Worm (Caenorhabditis elegans) whole organism, mixed stage, embryonic: ENCODE data around the gene Y57G7A.2.
A peak's percentile ranks its signal among the peaks of the same experiment; 100 is the strongest.

Experiments used
- M03D4.4 ChIP-seq: sonication (generic microtip); optimal IDR thresholded peaks from 2 replicates; lab custom pipeline; 2017; ENCODE audit warnings: mild to moderate bottlenecking, missing genetic modification characterization, missing compliant biosample characterization
- bed-3 ChIP-seq: fragments of 200-800 bp; sonication (Bioruptor generic); optimal IDR thresholded peaks from 3 replicates; lab custom pipeline; 2018; ENCODE audit warnings: mild to moderate bottlenecking, missing genetic modification characterization, moderate library complexity, missing compliant biosample characterization
- blmp-1 ChIP-seq: fragments of 150-350 bp; optimal IDR thresholded peaks from 2 replicates; lab custom pipeline; 2014; ENCODE audit warnings: missing biosample characterization, missing genetic modification characterization
- ceh-39 ChIP-seq: fragments of 150-350 bp; optimal IDR thresholded peaks from 2 replicates; lab custom pipeline; 2014; ENCODE audit warnings: missing biosample characterization, missing genetic modification characterization
- ceh-43 ChIP-seq: fragments of 200-800 bp; sonication (Bioruptor generic); optimal IDR thresholded peaks from 2 replicates; lab custom pipeline; 2018; ENCODE audit warnings: mild to moderate bottlenecking, missing genetic modification characterization, moderate library complexity, missing compliant biosample characterization
- ces-1 ChIP-seq: fragments of 150-350 bp; optimal IDR thresholded peaks from 2 replicates; lab custom pipeline; 2014; ENCODE audit warnings: missing biosample characterization, missing genetic modification reagents, missing genetic modification characterization
- cnd-1 ChIP-seq: fragments of 200-800 bp; sonication (Bioruptor generic); optimal IDR thresholded peaks from 2 replicates; lab custom pipeline; 2018; ENCODE audit warnings: mild to moderate bottlenecking, missing genetic modification characterization, missing compliant biosample characterization
- drap-1 ChIP-seq: fragments of 200-800 bp; sonication (Bioruptor generic); optimal IDR thresholded peaks from 3 replicates; lab custom pipeline; 2018; ENCODE audit warnings: mild to moderate bottlenecking, missing genetic modification characterization, missing compliant biosample characterization
- elt-1 ChIP-seq: sonication (generic microtip); optimal IDR thresholded peaks from 2 replicates; lab custom pipeline; 2017; ENCODE audit warnings: missing genetic modification characterization, mild to moderate bottlenecking, missing compliant biosample characterization, antibody characterized with exemption, moderate library complexity, borderline replicate concordance; ENCODE audit not compliant: insufficient read depth
- elt-3 ChIP-seq: fragments of 150-350 bp; optimal IDR thresholded peaks from 2 replicates; lab custom pipeline; 2014; ENCODE audit warnings: missing biosample characterization, missing genetic modification characterization
- ham-2 ChIP-seq: fragments of 200-800 bp; sonication (Bioruptor generic); optimal IDR thresholded peaks from 2 replicates; lab custom pipeline; 2018; ENCODE audit warnings: mild to moderate bottlenecking, missing genetic modification characterization, missing compliant biosample characterization
- hlh-1 ChIP-seq: fragments of 150-350 bp; optimal IDR thresholded peaks from 2 replicates; lab custom pipeline; 2014; ENCODE audit warnings: missing biosample characterization, missing genetic modification reagents, missing genetic modification characterization
- lin-13 ChIP-seq: fragments of 150-350 bp; optimal IDR thresholded peaks from 2 replicates; lab custom pipeline; 2014; ENCODE audit warnings: missing biosample characterization, missing genetic modification characterization
- lin-32 ChIP-seq: fragments of 200-800 bp; sonication (Bioruptor generic); optimal IDR thresholded peaks from 2 replicates; lab custom pipeline; 2018; ENCODE audit warnings: mild to moderate bottlenecking, missing genetic modification characterization, missing compliant biosample characterization
- lsy-2 ChIP-seq: fragments of 150-350 bp; optimal IDR thresholded peaks from 2 replicates; lab custom pipeline; 2014; ENCODE audit warnings: missing biosample characterization, missing genetic modification characterization
- mab-5 ChIP-seq: fragments of 150-350 bp; optimal IDR thresholded peaks from 2 replicates; lab custom pipeline; 2014; ENCODE audit warnings: missing biosample characterization, missing genetic modification characterization
- mep-1 ChIP-seq: fragments of 150-350 bp; optimal IDR thresholded peaks from 2 replicates; lab custom pipeline; 2017; ENCODE audit warnings: missing biosample characterization, missing genetic modification reagents, missing genetic modification characterization, inconsistent platforms
- mls-2 ChIP-seq: sonication (generic microtip); optimal IDR thresholded peaks from 2 replicates; lab custom pipeline; 2016; ENCODE audit warnings: mild to moderate bottlenecking, missing genetic modification characterization, moderate library complexity, missing compliant biosample characterization
- nhr-12 ChIP-seq: fragments of 150-350 bp; optimal IDR thresholded peaks from 2 replicates; lab custom pipeline; 2014; ENCODE audit warnings: missing biosample characterization, missing genetic modification characterization
- nhr-237 ChIP-seq: fragments of 150-350 bp; optimal IDR thresholded peaks from 2 replicates; lab custom pipeline; 2014; ENCODE audit warnings: missing biosample characterization, missing genetic modification characterization
- nhr-28 ChIP-seq: fragments of 150-350 bp; optimal IDR thresholded peaks from 2 replicates; lab custom pipeline; 2014; ENCODE audit warnings: missing biosample characterization, missing genetic modification characterization
- nhr-76 ChIP-seq: sonication (generic microtip); optimal IDR thresholded peaks from 2 replicates; lab custom pipeline; 2017; ENCODE audit warnings: missing biosample characterization, missing genetic modification characterization
- pha-4 ChIP-seq: fragments of 150-350 bp; optimal IDR thresholded peaks from 2 replicates; lab custom pipeline; 2018; ENCODE audit warnings: missing biosample characterization, missing genetic modification reagents, missing genetic modification characterization
- sem-2 ChIP-seq: fragments of 200-800 bp; sonication (Bioruptor generic); optimal IDR thresholded peaks from 2 replicates; lab custom pipeline; 2018; ENCODE audit warnings: mild to moderate bottlenecking, missing genetic modification characterization, missing compliant biosample characterization
- snpc-4 ChIP-seq: fragments of 150-350 bp; optimal IDR thresholded peaks from 2 replicates; lab custom pipeline; 2014; ENCODE audit warnings: missing biosample characterization, missing genetic modification characterization
- sptf-1 ChIP-seq: sonication (generic microtip); optimal IDR thresholded peaks from 2 replicates; lab custom pipeline; 2017; ENCODE audit warnings: mild to moderate bottlenecking, missing genetic modification characterization, moderate library complexity, missing compliant biosample characterization
- tbx-8 ChIP-seq: fragments of 200-800 bp; sonication (Bioruptor generic); optimal IDR thresholded peaks from 2 replicates; lab custom pipeline; 2018; ENCODE audit warnings: mild to moderate bottlenecking, missing genetic modification characterization, moderate library complexity, missing compliant biosample characterization
- unc-120 ChIP-seq: sonication (generic microtip); optimal IDR thresholded peaks from 2 replicates; lab custom pipeline; 2017; ENCODE audit warnings: missing genetic modification characterization, missing compliant biosample characterization; ENCODE audit not compliant: poor library complexity, severe bottlenecking
- unc-39 ChIP-seq: fragments of 150-350 bp; optimal IDR thresholded peaks from 2 replicates; lab custom pipeline; 2014; ENCODE audit warnings: missing biosample characterization, missing genetic modification characterization
- zip-8 ChIP-seq: fragments of 150-350 bp; optimal IDR thresholded peaks from 2 replicates; lab custom pipeline; 2014; ENCODE audit warnings: missing biosample characterization, missing genetic modification characterization
- ztf-11 ChIP-seq: fragments of 150-350 bp; optimal IDR thresholded peaks from 2 replicates; lab custom pipeline; 2014; ENCODE audit warnings: missing biosample characterization, missing genetic modification characterization

The Y57G7A.2 gene

DNA sequence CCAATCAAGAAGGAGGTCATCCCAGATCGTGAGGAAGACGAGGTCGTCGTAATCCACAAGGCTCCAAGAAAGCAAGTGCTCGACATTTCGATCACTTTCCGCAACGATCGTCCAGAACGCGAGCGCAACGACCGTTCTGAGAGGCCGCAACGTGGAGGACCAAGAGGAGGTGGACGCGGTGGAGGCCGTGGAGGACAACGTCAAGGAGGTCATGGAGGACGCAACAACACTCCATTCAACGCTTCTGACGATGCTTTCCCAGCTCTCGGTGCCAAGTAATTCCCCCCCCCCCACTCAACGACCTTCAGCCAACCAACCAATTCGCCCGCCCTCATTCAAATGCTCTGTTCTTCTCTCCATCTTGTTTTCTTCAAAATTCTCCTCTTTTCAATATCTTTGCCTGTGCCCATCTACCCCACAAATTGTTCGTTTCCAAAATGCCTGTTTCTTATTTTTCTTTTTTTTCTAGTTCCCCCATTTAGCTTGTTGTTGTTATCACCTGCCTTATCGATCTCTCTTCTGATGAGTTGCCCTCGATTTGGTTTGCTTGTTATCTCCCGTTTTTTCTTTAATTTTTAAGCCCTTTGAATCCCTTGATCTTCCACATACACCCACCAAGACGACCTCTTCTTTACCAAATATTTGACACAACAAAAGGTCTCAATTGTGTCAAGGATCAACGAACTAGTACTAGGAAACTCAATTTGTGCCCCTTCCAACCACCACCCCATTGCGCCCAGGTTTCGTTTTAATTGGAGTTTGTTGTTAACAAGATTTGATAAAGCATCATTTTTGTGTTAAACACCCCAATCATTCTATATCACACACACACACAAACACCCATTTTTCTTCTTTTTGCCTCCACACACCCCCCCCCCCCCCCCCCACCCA is 26.7 kb downstream of the Y57G7A.2 start:
- TF ChIP-seq ham-2 (GFP tag; lab: Kevin White, UChicago) (no peak), lin-32 (GFP tag; lab: Kevin White, UChicago) (no peak), mep-1 (no peak), ceh-43 (GFP tag; lab: Kevin White, UChicago) (no peak), ces-1 (no peak), elt-3 (tag; lab: Kevin White, UChicago) (no peak), nhr-12 (tag; lab: Kevin White, UChicago) (no peak), mab-5 (no peak), nhr-28 (no peak)

- TF ChIP-seq ces-1 = peak; percentile 97
- TF ChIP-seq mls-2 (tag; lab: Kevin White, UChicago) = peak; percentile 58
- no peak for TF ChIP-seq sem-2 (GFP tag; lab: Kevin White, UChicago)
- peak; percentile 13 for TF ChIP-seq drap-1
- peak; percentile 20 for TF ChIP-seq lsy-2
- TF ChIP-seq lin-32 (GFP tag; lab: Kevin White, UChicago) = no peak
Observed at ce11 chrII:1323190-1323651, 27.3 kb downstream of the Y57G7A.2 start.

DNA sequence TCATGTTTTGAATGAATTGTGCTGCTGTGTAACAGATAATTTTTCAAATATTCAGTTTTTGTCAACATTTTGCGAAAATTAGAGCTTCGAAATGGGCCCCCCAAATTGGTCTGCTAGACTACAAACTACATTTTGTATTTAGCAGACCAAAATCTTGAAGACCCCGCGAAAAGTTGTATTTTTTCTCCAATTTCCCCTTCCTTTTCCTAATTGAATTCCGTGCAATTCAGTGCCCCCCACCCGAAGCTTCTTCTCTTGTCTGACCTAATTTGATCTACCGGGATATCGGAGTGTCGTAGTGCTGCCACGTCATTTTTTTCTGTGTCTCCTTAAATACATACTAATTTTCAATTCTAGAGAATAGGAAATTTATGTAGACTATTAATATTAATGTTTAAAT is 28.1 kb downstream of the Y57G7A.2 start:
- TF ChIP-seq ces-1 (peak; percentile 75), bed-3 (no peak)

- TF ChIP-seq M03D4.4 (tag; lab: Kevin White, UChicago) (no peak), mls-2 (tag; lab: Kevin White, UChicago) (no peak), elt-3 (tag; lab: Kevin White, UChicago) (no peak), cnd-1 (tag; lab: Kevin White, UChicago) (no peak), ceh-43 (GFP tag; lab: Kevin White, UChicago) (no peak), drap-1 (no peak), mab-5 (no peak), nhr-76 (tag; lab: Kevin White, UChicago) (no peak), unc-120 (no peak), snpc-4 (tag; lab: Kevin White, UChicago) (no peak), sem-2 (GFP tag; lab: Kevin White, UChicago) (no peak), pha-4 (tag; lab: Kevin White, UChicago) (no peak)
Observed at ce11 chrII:1325604-1326003, 29.7 kb downstream of the Y57G7A.2 start.

DNA sequence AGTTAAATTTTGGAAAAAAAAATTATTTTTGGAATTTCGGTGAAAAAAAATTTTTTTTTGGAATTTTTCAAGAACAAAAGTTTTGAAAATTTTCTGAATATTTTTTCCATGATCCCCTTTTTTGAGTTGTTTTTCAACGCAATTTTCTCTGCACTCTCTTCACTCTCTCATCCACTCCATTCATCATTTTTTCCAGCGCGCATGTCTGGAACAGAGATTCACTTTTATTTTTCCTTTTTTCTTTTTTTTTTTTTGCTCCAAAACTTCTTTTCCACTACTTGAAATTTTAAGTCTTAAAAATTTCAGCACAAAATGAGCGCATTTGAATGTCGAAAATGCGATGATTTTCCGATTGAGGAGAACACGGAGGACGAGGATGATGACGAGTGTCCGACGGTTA is 30.8 kb downstream of the Y57G7A.2 start, which contains the start of gene jip-1:
TSS of gene jip-1 (plus strand) at position 301 of the 400 bp plus-strand sequence.
- TF ChIP-seq unc-39 (tag; lab: Kevin White, UChicago) (no peak), nhr-237 (no peak), elt-1 (tag; lab: Kevin White, UChicago) (no peak), lin-32 (GFP tag; lab: Kevin White, UChicago) (no peak), lin-13 (tag; lab: Kevin White, UChicago) (no peak), mab-5 (no peak), tbx-8 (GFP tag; lab: Kevin White, UChicago) (no peak)

ce11 chrII:1329887-1330286 is 34.0 kb downstream of the Y57G7A.2 start:
- no peak for TF ChIP-seq tbx-8 (GFP tag; lab: Kevin White, UChicago)

ce11 chrII:1338196-1338595 is 42.3 kb downstream of the Y57G7A.2 start:
- TF ChIP-seq cnd-1 (tag; lab: Kevin White, UChicago) = no peak
- TF ChIP-seq ceh-39 (tag; lab: Kevin White, UChicago) = no peak
- TF ChIP-seq unc-120 = no peak
- TF ChIP-seq ham-2 (GFP tag; lab: Kevin White, UChicago) = no peak
- no peak for TF ChIP-seq elt-1 (tag; lab: Kevin White, UChicago)
- TF ChIP-seq ztf-11 (tag; lab: Kevin White, UChicago) = no peak
- TF ChIP-seq hlh-1 (tag; lab: Kevin White, UChicago) = peak; percentile 6
- TF ChIP-seq ces-1 = peak; percentile 44
- TF ChIP-seq blmp-1 (tag; lab: Kevin White, UChicago) = no peak
- no peak for TF ChIP-seq sptf-1 (tag; lab: Kevin White, UChicago)
- TF ChIP-seq drap-1 = no peak
- no peak for TF ChIP-seq zip-8 (tag; lab: Kevin White, UChicago)
- TF ChIP-seq lin-13 (tag; lab: Kevin White, UChicago) = no peak
- no peak for TF ChIP-seq sem-2 (GFP tag; lab: Kevin White, UChicago)
- no peak for TF ChIP-seq M03D4.4 (tag; lab: Kevin White, UChicago)
- no peak for TF ChIP-seq lsy-2
